Fruit fly (Drosophila melanogaster) whole organism, embryonic: ENCODE data around the gene Glut1.
A peak's percentile ranks its signal among the peaks of the same experiment; 100 is the strongest.

Experiments
- B-H2 ChIP-seq: fragments of 200-800 bp; sonication (Bioruptor generic); optimal IDR thresholded peaks from 2 replicates; lab custom pipeline; 2018; ENCODE audit warnings: missing biosample characterization, mild to moderate bottlenecking, missing genetic modification characterization
- CG10209 ChIP-seq: fragments of 200-800 bp; sonication (Bioruptor generic); optimal IDR thresholded peaks from 3 replicates; lab custom pipeline; 2017; ENCODE audit warnings: missing biosample characterization, mild to moderate bottlenecking, missing genetic modification characterization, missing genetic modification reagents
- CG10654 ChIP-seq: fragments of 200-800 bp; sonication (Bioruptor generic); optimal IDR thresholded peaks from 2 replicates; lab custom pipeline; 2016; ENCODE audit warnings: missing biosample characterization, missing genetic modification characterization
- CG13287 ChIP-seq: fragments of 200-800 bp; sonication (Bioruptor generic); IDR thresholded peaks from 2 replicates; pipeline ENCODE4 v1.3.6; 2022; ENCODE audit warnings: missing biosample characterization, missing genetic modification characterization; ENCODE audit not compliant: partially characterized antibody
- CG14710 ChIP-seq: fragments of 200-800 bp; sonication (Bioruptor generic); optimal IDR thresholded peaks from 3 replicates; lab custom pipeline; 2019; ENCODE audit warnings: missing biosample characterization, mild to moderate bottlenecking, missing genetic modification characterization, moderate library complexity
- CG15011 ChIP-seq: fragments of 200-800 bp; sonication (Bioruptor generic); optimal IDR thresholded peaks from 3 replicates; lab custom pipeline; 2018; ENCODE audit warnings: missing biosample characterization, mild to moderate bottlenecking, missing genetic modification characterization
- CG15601 ChIP-seq: fragments of 200-800 bp; sonication (Bioruptor generic); optimal IDR thresholded peaks from 3 replicates; lab custom pipeline; 2019; ENCODE audit warnings: missing biosample characterization, mild to moderate bottlenecking, missing genetic modification characterization, moderate library complexity
- CG16813 ChIP-seq: fragments of 200-800 bp; sonication (Bioruptor generic); IDR thresholded peaks from 3 replicates; pipeline ENCODE4 v1.3.6; 2022; ENCODE audit warnings: missing biosample characterization, missing genetic modification characterization; ENCODE audit not compliant: partially characterized antibody
- CG17385 ChIP-seq: fragments of 200-800 bp; sonication (Bioruptor generic); optimal IDR thresholded peaks from 3 replicates; lab custom pipeline; 2018; ENCODE audit warnings: missing biosample characterization, mild to moderate bottlenecking, missing genetic modification characterization
- CG18599 ChIP-seq: fragments of 200-800 bp; sonication (Bioruptor generic); optimal IDR thresholded peaks from 3 replicates; lab custom pipeline; 2017; ENCODE audit warnings: missing biosample characterization, missing genetic modification characterization, mild to moderate bottlenecking, moderate library complexity, missing genetic modification reagents
- CG18619 ChIP-seq: fragments of 200-800 bp; sonication (Bioruptor generic); optimal IDR thresholded peaks from 3 replicates; lab custom pipeline; 2017; ENCODE audit warnings: missing biosample characterization, mild to moderate bottlenecking, missing genetic modification characterization
- CG18764 ChIP-seq: fragments of 200-800 bp; sonication (Bioruptor generic); optimal IDR thresholded peaks from 3 replicates; lab custom pipeline; 2016; ENCODE audit warnings: missing biosample characterization, missing genetic modification characterization
- CG2202 ChIP-seq: fragments of 200-800 bp; sonication (Bioruptor generic); optimal IDR thresholded peaks from 2 replicates; lab custom pipeline; 2018; ENCODE audit warnings: missing biosample characterization, mild to moderate bottlenecking, missing genetic modification characterization
- CG3726 ChIP-seq: fragments of 200-800 bp; sonication (Bioruptor generic); IDR thresholded peaks from 3 replicates; pipeline ENCODE4, ENCODE4 v1.3.6; 2022; ENCODE audit warnings: missing biosample characterization, missing genetic modification characterization
- CG42726 ChIP-seq: fragments of 200-800 bp; sonication (Bioruptor generic); IDR thresholded peaks from 2 replicates; pipeline ENCODE4 v1.3.6; 2022; ENCODE audit warnings: missing biosample characterization, missing genetic modification characterization; ENCODE audit not compliant: partially characterized antibody
- CG4328 ChIP-seq: fragments of 200-800 bp; sonication (Bioruptor generic); optimal IDR thresholded peaks from 3 replicates; lab custom pipeline; 2017; ENCODE audit warnings: missing biosample characterization, missing genetic modification reagents, missing genetic modification characterization
- CG4707 ChIP-seq: fragments of 200-800 bp; sonication (Bioruptor generic); optimal IDR thresholded peaks from 2 replicates; lab custom pipeline; 2018; ENCODE audit warnings: missing biosample characterization, mild to moderate bottlenecking, missing genetic modification characterization, moderate library complexity
- CG6813 ChIP-seq: fragments of 200-800 bp; sonication (Bioruptor generic); optimal IDR thresholded peaks from 2 replicates; lab custom pipeline; 2017; ENCODE audit warnings: missing biosample characterization, missing genetic modification characterization, mild to moderate bottlenecking, moderate library complexity, missing genetic modification reagents
- CG7745 ChIP-seq: fragments of 200-800 bp; sonication (Bioruptor generic); optimal IDR thresholded peaks from 2 replicates; lab custom pipeline; 2018; ENCODE audit warnings: missing biosample characterization, mild to moderate bottlenecking, missing genetic modification characterization, moderate library complexity
- CG7928 ChIP-seq: fragments of 200-800 bp; sonication (Bioruptor generic); optimal IDR thresholded peaks from 2 replicates; lab custom pipeline; 2017; ENCODE audit warnings: missing biosample characterization, mild to moderate bottlenecking, missing genetic modification characterization
- CG8478 ChIP-seq: fragments of >200 bp; optimal IDR thresholded peaks from 2 replicates; lab custom pipeline; 2018
- CG9932 ChIP-seq: fragments of 200-800 bp; sonication (Bioruptor generic); IDR thresholded peaks from 2 replicates; pipeline ENCODE4 v1.3.6; 2022; ENCODE audit warnings: missing biosample characterization, missing genetic modification characterization
- CHES-1-like ChIP-seq: fragments of 200-800 bp; sonication (Bioruptor generic); optimal IDR thresholded peaks from 2 replicates; lab custom pipeline; 2016; ENCODE audit warnings: missing biosample characterization, missing genetic modification characterization
- CTCF ChIP-seq: fragments of 200-800 bp; sonication (Bioruptor generic); optimal IDR thresholded peaks from 2 replicates; lab custom pipeline; 2017; ENCODE audit warnings: missing biosample characterization, mild to moderate bottlenecking, missing genetic modification characterization, moderate library complexity
- D19A ChIP-seq: fragments of 200-800 bp; optimal IDR thresholded peaks from 3 replicates; lab custom pipeline; 2019; ENCODE audit warnings: missing biosample characterization, mild to moderate bottlenecking, missing genetic modification characterization, moderate library complexity
- Dip3 ChIP-seq: fragments of 200-800 bp; sonication (Bioruptor generic); optimal IDR thresholded peaks from 3 replicates; lab custom pipeline; 2016; ENCODE audit warnings: missing biosample characterization, missing genetic modification characterization
- Doc2 ChIP-seq: fragments of 200-800 bp; sonication (Bioruptor generic); IDR thresholded peaks from 2 replicates; pipeline ENCODE4 v1.3.6; 2022; ENCODE audit warnings: missing biosample characterization, missing genetic modification characterization
- Elba2 ChIP-seq: fragments of 200-800 bp; sonication (Bioruptor generic); optimal IDR thresholded peaks from 3 replicates; lab custom pipeline; 2016; ENCODE audit warnings: missing biosample characterization, missing genetic modification characterization
- Gsc ChIP-seq: fragments of 200-800 bp; sonication (Bioruptor generic); IDR thresholded peaks from 2 replicates; pipeline ENCODE4 v1.3.6; 2022; ENCODE audit warnings: missing biosample characterization, missing genetic modification characterization
- NK7.1 ChIP-seq: fragments of 200-800 bp; sonication (Bioruptor generic); optimal IDR thresholded peaks from 3 replicates; lab custom pipeline; 2016; ENCODE audit warnings: missing biosample characterization, missing genetic modification characterization
- PHDP ChIP-seq: fragments of 200-800 bp; sonication (Bioruptor generic); optimal IDR thresholded peaks from 3 replicates; lab custom pipeline; 2018; ENCODE audit warnings: missing biosample characterization, mild to moderate bottlenecking, missing genetic modification characterization, moderate library complexity
- Sox100B ChIP-seq: fragments of 200-800 bp; sonication (Bioruptor generic); optimal IDR thresholded peaks from 3 replicates; lab custom pipeline; 2018; ENCODE audit warnings: missing biosample characterization, mild to moderate bottlenecking, missing genetic modification characterization
- bbx ChIP-seq: fragments of 200-800 bp; sonication (Bioruptor generic); IDR thresholded peaks from 2 replicates; pipeline ENCODE4 v1.3.6; 2022; ENCODE audit warnings: missing biosample characterization, missing genetic modification characterization; ENCODE audit not compliant: partially characterized antibody
- crc ChIP-seq: fragments of 200-800 bp; sonication (Bioruptor generic); optimal IDR thresholded peaks from 2 replicates; lab custom pipeline; 2016; ENCODE audit warnings: missing biosample characterization, missing genetic modification characterization
- crol ChIP-seq: fragments of 200-800 bp; sonication (Bioruptor generic); IDR thresholded peaks from 2 replicates; pipeline ENCODE4 v1.3.6; 2022; ENCODE audit warnings: missing biosample characterization, missing genetic modification characterization
- crp ChIP-seq, 2 experiments: fragments of 200-800 bp; sonication (Bioruptor generic); optimal IDR thresholded peaks; 2 replicates in 1 of 2; 3 replicates in 1 of 2; lab custom pipeline; 2017; ENCODE audit warnings: missing biosample characterization in 2 of 2, missing genetic modification characterization in 2 of 2, mild to moderate bottlenecking in 1 of 2, moderate library complexity in 1 of 2
- dati ChIP-seq: fragments of 200-800 bp; sonication (Bioruptor generic); IDR thresholded peaks from 2 replicates; pipeline ENCODE4 v1.3.6; 2022; ENCODE audit warnings: missing biosample characterization, missing genetic modification characterization
- dimm ChIP-seq: fragments of 200-800 bp; sonication (Bioruptor generic); IDR thresholded peaks from 2 replicates; pipeline ENCODE4 v1.3.6; 2022; ENCODE audit warnings: missing biosample characterization, missing genetic modification characterization
- en ChIP-seq: fragments of 200-800 bp; sonication (Bioruptor generic); optimal IDR thresholded peaks from 2 replicates; lab custom pipeline; 2016; ENCODE audit warnings: missing biosample characterization, missing genetic modification characterization
- gt ChIP-seq: fragments of 200-800 bp; sonication (Bioruptor generic); IDR thresholded peaks from 2 replicates; pipeline ENCODE4 v1.3.6; 2022; ENCODE audit warnings: missing biosample characterization, missing genetic modification characterization
- lab ChIP-seq: fragments of 200-800 bp; sonication (Bioruptor generic); optimal IDR thresholded peaks from 3 replicates; lab custom pipeline; 2017; ENCODE audit warnings: missing biosample characterization, missing genetic modification characterization, mild to moderate bottlenecking, moderate library complexity, missing genetic modification reagents
- nerfin-1 ChIP-seq: fragments of 200-800 bp; sonication (Bioruptor generic); optimal IDR thresholded peaks from 3 replicates; lab custom pipeline; 2019; ENCODE audit warnings: missing biosample characterization, mild to moderate bottlenecking, missing genetic modification characterization, moderate library complexity
- phol ChIP-seq: fragments of 200-800 bp; sonication (Bioruptor generic); optimal IDR thresholded peaks from 3 replicates; lab custom pipeline; 2018; ENCODE audit warnings: missing biosample characterization, mild to moderate bottlenecking, missing genetic modification characterization, moderate library complexity
- slbo ChIP-seq: fragments of 200-800 bp; sonication (Bioruptor generic); IDR thresholded peaks from 2 replicates; pipeline ENCODE4 v1.3.6; 2022; ENCODE audit warnings: missing biosample characterization, missing genetic modification characterization
- tna ChIP-seq: fragments of 200-800 bp; sonication (Bioruptor generic); IDR thresholded peaks from 2 replicates; pipeline ENCODE4 v1.3.6; 2022; ENCODE audit warnings: missing biosample characterization, missing genetic modification characterization; ENCODE audit not compliant: partially characterized antibody
- trem ChIP-seq: fragments of 200-800 bp; optimal IDR thresholded peaks from 3 replicates; lab custom pipeline; 2019; ENCODE audit warnings: missing biosample characterization, mild to moderate bottlenecking, missing genetic modification characterization, moderate library complexity
- ttk ChIP-seq: fragments of 200-800 bp; sonication (Bioruptor generic); IDR thresholded peaks from 2 replicates; pipeline ENCODE4 v2.1.2; 2022; ENCODE audit warnings: missing biosample characterization, missing genetic modification characterization
- unpg ChIP-seq: fragments of 200-800 bp; sonication (Bioruptor generic); optimal IDR thresholded peaks from 3 replicates; lab custom pipeline; 2018; ENCODE audit warnings: missing biosample characterization, mild to moderate bottlenecking, missing genetic modification characterization, moderate library complexity
- vvl ChIP-seq: fragments of 200-800 bp; sonication (Bioruptor generic); IDR thresholded peaks from 2 replicates; pipeline ENCODE4 v1.3.6; 2022; ENCODE audit warnings: missing biosample characterization, missing genetic modification characterization
- zen2 ChIP-seq: fragments of 200-800 bp; sonication (Bioruptor generic); IDR thresholded peaks from 3 replicates; pipeline ENCODE4 v1.3.6; 2022; ENCODE audit warnings: missing biosample characterization, missing genetic modification characterization; ENCODE audit not compliant: partially characterized antibody

The Glut1 gene

dm6 chr3L:1030908-1031545 lies 117.2 kb downstream of the Glut1 start (continued):
- TF ChIP-seq trem (no peak), CG16813 (GFP tag; lab: Robert Waterston, UW) (no peak), Elba2 (GFP tag; lab: Kevin White, UChicago) (no peak), CG8478 (no peak), CG18599 (GFP tag; lab: Kevin White, UChicago) (peak; percentile 47), CG6813 (peak; percentile 36), CG10654 (GFP tag; lab: Kevin White, UChicago) (peak; percentile 6), tna (GFP tag; lab: Robert Waterston, UW) (no peak), crp (GFP tag; optimal IDR thresholded peaks at IDR 0.05; lab: Kevin White, UChicago) (no peak), CG15011 (no peak), CG3726 (GFP tag; lab: Robert Waterston, UW) (no peak), NK7.1 (no peak), CHES-1-like (peak; percentile 34), D19A (tag; lab: Kevin White, UChicago) (peak; percentile 85), phol (tag; lab: Kevin White, UChicago) (peak; percentile 8), CG10209 (GFP tag; lab: Kevin White, UChicago) (peak; percentile 8), vvl (GFP tag; lab: Robert Waterston, UW) (peak; percentile 73), CG18764 (no peak), CTCF (GFP tag; lab: Kevin White, UChicago) (no peak), Sox100B (GFP tag; lab: Kevin White, UChicago) (no peak), CG14710 (tag; lab: Kevin White, UChicago) (no peak), Dip3 (no peak), CG9932 (GFP tag; lab: Robert Waterston, UW) (peak; percentile 47), lab (GFP tag; lab: Kevin White, UChicago) (peak; percentile 28), Gsc (GFP tag; lab: Robert Waterston, UW) (no peak), CG17385 (no peak), ttk (GFP tag; lab: Robert Waterston, UW) (peak; percentile 49; the same call in 1 of the 2 replicates), B-H2 (GFP tag; lab: Kevin White, UChicago) (no peak), CG4707 (GFP tag; lab: Kevin White, UChicago) (no peak), crol (GFP tag; lab: Robert Waterston, UW) (peak; percentile 80), bbx (GFP tag; lab: Robert Waterston, UW) (no peak), PHDP (tag; lab: Kevin White, UChicago) (no peak), CG7745 (tag; lab: Kevin White, UChicago) (no peak), CG7928 (no peak), CG15601 (tag; lab: Kevin White, UChicago) (no peak), CG18619 (GFP tag; lab: Kevin White, UChicago) (no peak), crc (GFP tag; lab: Kevin White, UChicago) (no peak), CG42726 (GFP tag; lab: Robert Waterston, UW) (no peak), slbo (GFP tag; lab: Robert Waterston, UW) (peak; percentile 66), gt (GFP tag; lab: Robert Waterston, UW) (no peak), Doc2 (GFP tag; lab: Robert Waterston, UW) (no peak), CG13287 (GFP tag; lab: Robert Waterston, UW) (no peak), dimm (GFP tag; lab: Robert Waterston, UW) (0 out of 2 replicates have a peak, but pooled peaks have one; percentile 3), zen2 (GFP tag; lab: Robert Waterston, UW) (no peak), dati (GFP tag; lab: Robert Waterston, UW) (0 out of 2 replicates have a peak, but pooled peaks have one; percentile 22), en (GFP tag; lab: Kevin White, UChicago) (no peak), CG2202 (no peak), unpg (GFP tag; lab: Kevin White, UChicago) (peak; percentile 17), nerfin-1 (tag; lab: Kevin White, UChicago) (no peak), CG4328 (GFP tag; lab: Kevin White, UChicago) (no peak)
